Worm (Caenorhabditis elegans): ENCODE results near the gene F53H4.3.

ce11 chrX:15884478-15884877 lies 2.9 kb downstream of the F53H4.3 start:
- no peak for TF ChIP-seq lin-13 (GFP tag; optimal IDR thresholded peaks at IDR 0.05)
- TF ChIP-seq fos-1 (tag; optimal IDR thresholded peaks at IDR 0.05): no peak
- TF ChIP-seq ama-1 (optimal IDR thresholded peaks at IDR 0.05): no peak
- TF ChIP-seq nhr-237 (tag; optimal IDR thresholded peaks at IDR 0.05): no peak
- no peak for TF ChIP-seq F13H6.1 (tag; optimal IDR thresholded peaks at IDR 0.05)

Data from whole organism, L2 larva.